Worm (Caenorhabditis elegans): Measurements from ENCODE around the gene svop-1.

DNA sequence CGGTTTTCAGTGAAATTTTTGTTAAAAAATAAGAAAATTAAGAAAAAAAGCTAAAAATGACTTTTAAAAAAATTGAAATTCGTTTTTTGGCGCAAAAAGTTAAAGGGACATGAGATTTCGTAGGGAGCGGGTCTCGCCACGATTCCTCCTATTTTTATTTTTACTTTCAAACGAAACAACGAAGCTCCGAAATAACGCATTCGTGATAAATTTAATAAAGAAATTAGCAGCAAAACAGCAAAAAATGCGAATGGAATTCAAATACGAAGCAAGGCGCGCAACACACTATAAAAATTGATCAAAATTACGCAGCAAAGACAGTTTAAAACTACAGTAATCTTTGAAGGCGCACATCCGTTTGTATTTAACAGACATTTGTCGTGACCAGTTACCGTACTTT lies 14.5 kb upstream of the svop-1 start:
- no peak for TF ChIP-seq elt-3 (tag; optimal IDR thresholded peaks at IDR 0.05)
- no peak for TF ChIP-seq nhr-12 (tag; optimal IDR thresholded peaks at IDR 0.05)
- peak; percentile 26 to 84 for TF ChIP-seq lsy-2 (tag; optimal IDR thresholded peaks at IDR 0.05)
- TF ChIP-seq ama-1 (optimal IDR thresholded peaks at IDR 0.05): no peak
- TF ChIP-seq skn-1 (tag; optimal IDR thresholded peaks at IDR 0.05): no peak
- no peak for TF ChIP-seq unc-39 (tag; optimal IDR thresholded peaks at IDR 0.05)
- TF ChIP-seq ceh-82 (tag; optimal IDR thresholded peaks at IDR 0.05): no peak
- TF ChIP-seq elt-1 (tag; optimal IDR thresholded peaks at IDR 0.05): no peak
- TF ChIP-seq nhr-237 (tag; optimal IDR thresholded peaks at IDR 0.05): no peak
- TF ChIP-seq nhr-25 (tag; optimal IDR thresholded peaks at IDR 0.05): no peak
- TF ChIP-seq nhr-77 (tag; optimal IDR thresholded peaks at IDR 0.05): no peak
- TF ChIP-seq unc-62 (GFP tag; optimal IDR thresholded peaks at IDR 0.05): no peak
- no peak for TF ChIP-seq F13H6.1 (tag; optimal IDR thresholded peaks at IDR 0.05)
- TF ChIP-seq zag-1 (tag; optimal IDR thresholded peaks at IDR 0.05): no peak
